Worm (Caenorhabditis elegans): ENCODE results near the gene hpo-7.

hpo-7 gene

ce11 chrII:2145566-2145965 lies 10.1 kb upstream of the hpo-7 start, which contains the start of gene C40A11.6:
TSS of gene C40A11.6 (minus strand) at chrII:2145666.
- TF ChIP-seq peb-1 (tag; optimal IDR thresholded peaks at IDR 0.05): no peak
- TF ChIP-seq unc-39 (tag; optimal IDR thresholded peaks at IDR 0.05): no peak
- no peak for TF ChIP-seq sem-4 (tag; optimal IDR thresholded peaks at IDR 0.05)
- TF ChIP-seq snpc-4 (tag; optimal IDR thresholded peaks at IDR 0.05): no peak
- no peak for TF ChIP-seq dmd-4 (tag; optimal IDR thresholded peaks at IDR 0.05)
- no peak for TF ChIP-seq egl-27 (tag; optimal IDR thresholded peaks at IDR 0.05)
- no peak for TF ChIP-seq mab-5 (tag; optimal IDR thresholded peaks at IDR 0.05)
- no peak for TF ChIP-seq crh-2 (tag; optimal IDR thresholded peaks at IDR 0.05)

- no peak for TF ChIP-seq snpc-4 (tag; optimal IDR thresholded peaks at IDR 0.05)
- no peak for TF ChIP-seq ztf-11 (tag; optimal IDR thresholded peaks at IDR 0.05)
- no peak for TF ChIP-seq skn-1 (tag; optimal IDR thresholded peaks at IDR 0.05)
- TF ChIP-seq F13H6.1 (tag; optimal IDR thresholded peaks at IDR 0.05): no peak
- no peak for TF ChIP-seq elt-1 (tag; optimal IDR thresholded peaks at IDR 0.05)
- no peak for TF ChIP-seq R02D3.7 (tag; optimal IDR thresholded peaks at IDR 0.05)
- TF ChIP-seq unc-39 (tag; optimal IDR thresholded peaks at IDR 0.05): no peak
- TF ChIP-seq gmeb-1 (tag; optimal IDR thresholded peaks at IDR 0.05): no peak
- no peak for TF ChIP-seq lsy-2 (tag; optimal IDR thresholded peaks at IDR 0.05)
- TF ChIP-seq nhr-10 (tag; optimal IDR thresholded peaks at IDR 0.05): no peak
- no peak for TF ChIP-seq sma-9 (GFP tag; optimal IDR thresholded peaks at IDR 0.05)
- no peak for TF ChIP-seq sma-9 (tag; optimal IDR thresholded peaks at IDR 0.05)
- no peak for TF ChIP-seq nhr-237 (tag; optimal IDR thresholded peaks at IDR 0.05)
- no peak for TF ChIP-seq aly-2 (tag; optimal IDR thresholded peaks at IDR 0.05)
- no peak for TF ChIP-seq lin-11 (tag; optimal IDR thresholded peaks at IDR 0.05)
- no peak for TF ChIP-seq lin-39 (tag; optimal IDR thresholded peaks at IDR 0.05)
- no peak for TF ChIP-seq unc-55 (GFP tag; optimal IDR thresholded peaks at IDR 0.05)
- no peak for TF ChIP-seq mab-5 (tag; optimal IDR thresholded peaks at IDR 0.05)
Measured at ce11 chrII:2140817-2141216, 5.3 kb upstream of the hpo-7 start, which contains the start of gene C40A11.3. TSS of gene C40A11.3 (plus strand) at chrII:2141117.

- TF ChIP-seq nhr-77 (tag; optimal IDR thresholded peaks at IDR 0.05) (no peak), crh-2 (tag; optimal IDR thresholded peaks at IDR 0.05) (no peak), gmeb-1 (tag; optimal IDR thresholded peaks at IDR 0.05) (no peak), mdl-1 (tag; optimal IDR thresholded peaks at IDR 0.05) (no peak), lin-39 (tag; optimal IDR thresholded peaks at IDR 0.05) (no peak), nhr-23 (tag; optimal IDR thresholded peaks at IDR 0.05) (no peak), mbf-1 (tag; optimal IDR thresholded peaks at IDR 0.05) (no peak), R02D3.7 (tag; optimal IDR thresholded peaks at IDR 0.05) (no peak), blmp-1 (tag; optimal IDR thresholded peaks at IDR 0.05; ENCODE audit: insufficient read depth) (no peak), snpc-4 (tag; optimal IDR thresholded peaks at IDR 0.05) (no peak), nhr-21 (tag; optimal IDR thresholded peaks at IDR 0.05) (no peak)
Measured at ce11 chrII:2138901-2139300, 3.4 kb upstream of the hpo-7 start.

- TF ChIP-seq sem-4 (tag; optimal IDR thresholded peaks at IDR 0.05): no peak
- TF ChIP-seq lin-13 (GFP tag; optimal IDR thresholded peaks at IDR 0.05): no peak
- no peak for TF ChIP-seq ZK546.5 (tag; optimal IDR thresholded peaks at IDR 0.05)
- TF ChIP-seq zag-1 (tag; optimal IDR thresholded peaks at IDR 0.05): no peak
- TF ChIP-seq unc-39 (tag; optimal IDR thresholded peaks at IDR 0.05): no peak
Measured at ce11 chrII:2137235-2137634, 1.7 kb upstream of the hpo-7 start, which contains the start of gene C40A11.4. TSS of gene C40A11.4 (plus strand) at chrII:2137422.

- TF ChIP-seq lin-39 (tag; optimal IDR thresholded peaks at IDR 0.05) (no peak), ama-1 (optimal IDR thresholded peaks at IDR 0.05) (no peak), sma-9 (GFP tag; optimal IDR thresholded peaks at IDR 0.05) (no peak), sma-9 (tag; optimal IDR thresholded peaks at IDR 0.05) (no peak)
Measured at ce11 chrII:2130770-2131169, 4.7 kb downstream of the hpo-7 start, which contains the start of gene sdz-28. TSS of gene sdz-28 (plus strand) at chrII:2131070.

ce11 chrII:2122762-2123161 lies 12.7 kb downstream of the hpo-7 start:
- no peak for TF ChIP-seq gmeb-1 (tag; optimal IDR thresholded peaks at IDR 0.05)
- TF ChIP-seq ZK546.5 (tag; optimal IDR thresholded peaks at IDR 0.05): no peak
- TF ChIP-seq fos-1 (tag; optimal IDR thresholded peaks at IDR 0.05): peak; percentile 76
- no peak for TF ChIP-seq elt-3 (tag; optimal IDR thresholded peaks at IDR 0.05)
- TF ChIP-seq peb-1 (tag; optimal IDR thresholded peaks at IDR 0.05): no peak
- no peak for TF ChIP-seq mdl-1 (tag; optimal IDR thresholded peaks at IDR 0.05)
- no peak for TF ChIP-seq ceh-16 (tag; optimal IDR thresholded peaks at IDR 0.05)
